Fruit fly (Drosophila melanogaster) whole organism, prepupa: ENCODE data around the gene CG42591.
A peak's percentile ranks its signal among the peaks of the same experiment; 100 is the strongest.

Source experiments
- CG11294 ChIP-seq: fragments of 200-800 bp; sonication (Bioruptor generic); IDR thresholded peaks from 2 replicates; pipeline ENCODE4 v1.3.6; 2022; ENCODE audit warnings: missing biosample characterization, missing genetic modification characterization
- CG15336 ChIP-seq: fragments of 200-800 bp; sonication (Bioruptor generic); IDR thresholded peaks from 2 replicates; pipeline ENCODE4 v1.3.6; 2022; ENCODE audit warnings: missing biosample characterization, missing genetic modification characterization
- CG16779 ChIP-seq: fragments of 200-800 bp; sonication (Bioruptor generic); optimal IDR thresholded peaks from 3 replicates; lab custom pipeline; 2017; ENCODE audit warnings: missing biosample characterization, mild to moderate bottlenecking, missing genetic modification characterization
- CG31627 ChIP-seq: fragments of 200-800 bp; sonication (Bioruptor generic); optimal IDR thresholded peaks from 3 replicates; lab custom pipeline; 2016; ENCODE audit warnings: missing biosample characterization, missing genetic modification characterization
- CG6163 ChIP-seq: fragments of 200-800 bp; sonication (Bioruptor generic); IDR thresholded peaks from 3 replicates; pipeline ENCODE4 v1.3.6; 2022; ENCODE audit warnings: missing biosample characterization, missing genetic modification characterization
- Lpt ChIP-seq: fragments of 200-800 bp; sonication (Bioruptor generic); optimal IDR thresholded peaks from 3 replicates; lab custom pipeline; 2016; ENCODE audit warnings: missing biosample characterization, missing genetic modification characterization
- Sox102F ChIP-seq: fragments of 200-800 bp; sonication (Bioruptor generic); optimal IDR thresholded peaks from 2 replicates; lab custom pipeline; 2016; ENCODE audit warnings: missing biosample characterization, mild to moderate bottlenecking, missing genetic modification characterization
- acj6 ChIP-seq: fragments of 200-800 bp; sonication (Bioruptor generic); optimal IDR thresholded peaks from 3 replicates; lab custom pipeline; 2016; ENCODE audit warnings: missing biosample characterization, missing genetic modification characterization
- dsx ChIP-seq: fragments of 200-800 bp; optimal IDR thresholded peaks from 3 replicates; lab custom pipeline; 2019; ENCODE audit warnings: missing biosample characterization, mild to moderate bottlenecking, missing genetic modification characterization, moderate library complexity; ENCODE audit not compliant: poor library complexity, severe bottlenecking
- esn ChIP-seq: fragments of 200-800 bp; sonication (Bioruptor generic); optimal IDR thresholded peaks from 2 replicates; lab custom pipeline; 2016; ENCODE audit warnings: missing biosample characterization, mild to moderate bottlenecking, missing genetic modification characterization, moderate library complexity
- fd59A ChIP-seq: fragments of 200-800 bp; sonication (Bioruptor generic); optimal IDR thresholded peaks from 2 replicates; lab custom pipeline; 2017; ENCODE audit warnings: missing biosample characterization, mild to moderate bottlenecking, missing genetic modification characterization, missing genetic modification reagents
- fkh ChIP-seq: fragments of 200-800 bp; sonication (Bioruptor generic); optimal IDR thresholded peaks from 3 replicates; lab custom pipeline; 2017; ENCODE audit warnings: missing biosample characterization, mild to moderate bottlenecking, missing genetic modification characterization, moderate library complexity
- vri ChIP-seq: fragments of 200-800 bp; sonication (Bioruptor generic); optimal IDR thresholded peaks from 3 replicates; lab custom pipeline; 2016; ENCODE audit warnings: missing biosample characterization, mild to moderate bottlenecking, missing genetic modification characterization

- TF ChIP-seq esn (GFP tag; lab: Kevin White, UChicago) (peak; percentile 62), Lpt (GFP tag; lab: Kevin White, UChicago) (peak; percentile 79), dsx (GFP tag; lab: Kevin White, UChicago) (peak; percentile 52), CG15336 (GFP tag; lab: Robert Waterston, UW) (peak; percentile 84), CG16779 (tag; lab: Kevin White, UChicago) (peak; percentile 25), fkh (peak; percentile 56), vri (peak; percentile 17), Sox102F (GFP tag; lab: Kevin White, UChicago) (peak; percentile 46), CG11294 (GFP tag; lab: Robert Waterston, UW) (no peak; the same call in 1 of the 2 replicates), fd59A (GFP tag; lab: Kevin White, UChicago) (no peak), CG31627 (peak; percentile 14), CG6163 (GFP tag; lab: Robert Waterston, UW) (peak; percentile 88), acj6 (GFP tag; lab: Kevin White, UChicago) (peak; percentile 47)
Observed at dm6 chr3L:8072720-8073119, 3.0 kb upstream of the CG42591 start.
